Fruit fly (Drosophila melanogaster) whole organism, embryonic: ENCODE measurements around the gene CG14082.

Source experiments
- Bdp1 ChIP-seq: fragments of 200-800 bp; sonication (Bioruptor generic); optimal IDR thresholded peaks from 3 replicates; lab custom pipeline; 2016; ENCODE audit warnings: missing biosample characterization, missing genetic modification characterization
- CG10267 ChIP-seq: fragments of 200-800 bp; sonication (Bioruptor generic); optimal IDR thresholded peaks from 2 replicates; lab custom pipeline; 2018; ENCODE audit warnings: missing biosample characterization, mild to moderate bottlenecking, missing genetic modification characterization, moderate library complexity
- CG10321 ChIP-seq: fragments of 200-800 bp; sonication (Bioruptor generic); IDR thresholded peaks from 2 replicates; pipeline ENCODE4 v1.3.6; 2022; ENCODE audit warnings: missing biosample characterization, missing genetic modification characterization
- CG11560 ChIP-seq: fragments of 200-800 bp; sonication (Bioruptor generic); IDR thresholded peaks from 3 replicates; pipeline ENCODE4 v1.3.6; 2022; ENCODE audit warnings: missing biosample characterization, missing genetic modification characterization
- CG12391 ChIP-seq: fragments of 200-800 bp; sonication (Bioruptor generic); optimal IDR thresholded peaks from 3 replicates; lab custom pipeline; 2018; ENCODE audit warnings: missing biosample characterization, mild to moderate bottlenecking, missing genetic modification characterization, moderate library complexity
- CG12659 ChIP-seq: fragments of 200-800 bp; sonication (Bioruptor generic); optimal IDR thresholded peaks from 3 replicates; lab custom pipeline; 2017; ENCODE audit warnings: mild to moderate bottlenecking, missing biosample characterization, missing genetic modification reagents, missing genetic modification characterization
- CG13894 ChIP-seq: fragments of 200-800 bp; sonication (Bioruptor generic); optimal IDR thresholded peaks from 3 replicates; lab custom pipeline; 2018; ENCODE audit warnings: missing biosample characterization, mild to moderate bottlenecking, missing genetic modification characterization, moderate library complexity
- CG14965 ChIP-seq: fragments of 200-800 bp; sonication (Bioruptor generic); optimal IDR thresholded peaks from 2 replicates; lab custom pipeline; 2016; ENCODE audit warnings: missing biosample characterization, missing genetic modification characterization, borderline replicate concordance
- CG15514 ChIP-seq: fragments of 200-800 bp; sonication (Bioruptor generic); optimal IDR thresholded peaks from 3 replicates; lab custom pipeline; 2017; ENCODE audit warnings: missing biosample characterization, missing genetic modification characterization, mild to moderate bottlenecking, moderate library complexity, missing genetic modification reagents
- CG16779 ChIP-seq: fragments of 200-800 bp; sonication (Bioruptor generic); IDR thresholded peaks from 2 replicates; pipeline ENCODE4 v1.3.6; 2022; ENCODE audit warnings: missing biosample characterization, missing genetic modification characterization
- CG2116 ChIP-seq: fragments of 200-800 bp; sonication (Bioruptor generic); optimal IDR thresholded peaks from 3 replicates; lab custom pipeline; 2018; ENCODE audit warnings: missing biosample characterization, mild to moderate bottlenecking, missing genetic modification characterization
- CG2712 ChIP-seq: fragments of 200-800 bp; optimal IDR thresholded peaks from 3 replicates; lab custom pipeline; 2019; ENCODE audit warnings: missing biosample characterization, mild to moderate bottlenecking, missing genetic modification characterization, moderate library complexity
- CG34224 ChIP-seq: fragments of 200-800 bp; sonication (Bioruptor generic); IDR thresholded peaks from 3 replicates; pipeline ENCODE4 v1.3.6; 2022; ENCODE audit warnings: missing biosample characterization, missing genetic modification characterization; ENCODE audit not compliant: partially characterized antibody
- CG6765 ChIP-seq: fragments of 200-800 bp; sonication (Bioruptor generic); optimal IDR thresholded peaks from 3 replicates; lab custom pipeline; 2017; ENCODE audit warnings: missing biosample characterization, mild to moderate bottlenecking, missing genetic modification characterization
- CG7357 ChIP-seq: fragments of 200-800 bp; sonication (Bioruptor generic); IDR thresholded peaks from 3 replicates; pipeline ENCODE4 v1.3.6; 2022; ENCODE audit warnings: missing biosample characterization, missing genetic modification characterization
- CG8478 ChIP-seq: fragments of >200 bp; optimal IDR thresholded peaks from 2 replicates; lab custom pipeline; 2018
- CG9609 ChIP-seq: fragments of 200-800 bp; sonication (Bioruptor generic); optimal IDR thresholded peaks from 3 replicates; lab custom pipeline; 2016; ENCODE audit warnings: missing biosample characterization, missing genetic modification characterization
- Camta ChIP-seq: fragments of 200-800 bp; sonication (Bioruptor generic); optimal IDR thresholded peaks from 2 replicates; lab custom pipeline; 2016; ENCODE audit warnings: missing biosample characterization, missing genetic modification characterization
- Dip3 ChIP-seq: fragments of 200-800 bp; sonication (Bioruptor generic); optimal IDR thresholded peaks from 3 replicates; lab custom pipeline; 2016; ENCODE audit warnings: missing biosample characterization, missing genetic modification characterization
- E2f1 ChIP-seq: fragments of 200-800 bp; sonication (Bioruptor generic); IDR thresholded peaks from 2 replicates; pipeline ENCODE4 v1.3.6; 2022; ENCODE audit warnings: missing biosample characterization, missing genetic modification characterization
- Ets65A ChIP-seq: fragments of 200-800 bp; sonication (Bioruptor generic); peaks from one replicate; lab custom pipeline; 2016; ENCODE audit warnings: missing biosample characterization, missing genetic modification characterization
- H2.0 ChIP-seq: fragments of 200-800 bp; sonication (Bioruptor generic); IDR thresholded peaks from 2 replicates; pipeline ENCODE4 v1.3.6; 2022; ENCODE audit warnings: missing biosample characterization, missing genetic modification characterization
- Myb ChIP-seq: fragments of 200-800 bp; sonication (Bioruptor generic); optimal IDR thresholded peaks from 2 replicates; lab custom pipeline; 2016; ENCODE audit warnings: missing biosample characterization, missing genetic modification characterization
- Nf-YC ChIP-seq: fragments of 200-800 bp; optimal IDR thresholded peaks from 3 replicates; lab custom pipeline; 2019; ENCODE audit warnings: missing biosample characterization, mild to moderate bottlenecking, missing genetic modification characterization, moderate library complexity
- Rfx ChIP-seq: fragments of 200-800 bp; sonication (Bioruptor generic); IDR thresholded peaks from 2 replicates; pipeline ENCODE4 v1.3.6; 2022; ENCODE audit warnings: missing biosample characterization, missing genetic modification characterization
- al ChIP-seq: fragments of 200-800 bp; sonication (Bioruptor generic); IDR thresholded peaks from 2 replicates; pipeline ENCODE4 v1.3.6; 2022; ENCODE audit warnings: missing biosample characterization, missing genetic modification characterization
- bigmax ChIP-seq: fragments of 200-800 bp; sonication (Bioruptor generic); optimal IDR thresholded peaks from 2 replicates; lab custom pipeline; 2018; ENCODE audit warnings: missing biosample characterization, mild to moderate bottlenecking, missing genetic modification characterization
- bowl ChIP-seq: fragments of 200-800 bp; sonication (Bioruptor generic); IDR thresholded peaks from 2 replicates; pipeline ENCODE4 v1.3.6; 2022; ENCODE audit warnings: missing biosample characterization, missing genetic modification characterization
- btn ChIP-seq: fragments of 200-800 bp; sonication (Bioruptor generic); optimal IDR thresholded peaks from 2 replicates; lab custom pipeline; 2016; ENCODE audit warnings: missing biosample characterization, missing genetic modification characterization
- cg ChIP-seq: fragments of 200-800 bp; sonication (Bioruptor generic); optimal IDR thresholded peaks from 3 replicates; lab custom pipeline; 2019; ENCODE audit warnings: missing biosample characterization, mild to moderate bottlenecking, missing genetic modification characterization, moderate library complexity
- chif ChIP-seq, 2 experiments: fragments of 200-800 bp; sonication (Bioruptor generic); optimal IDR thresholded peaks; 3 replicates each; lab custom pipeline; 2016; ENCODE audit warnings: missing biosample characterization in 2 of 2, missing genetic modification characterization in 2 of 2
- crol ChIP-seq: fragments of 200-800 bp; sonication (Bioruptor generic); IDR thresholded peaks from 2 replicates; pipeline ENCODE4 v1.3.6; 2022; ENCODE audit warnings: missing biosample characterization, missing genetic modification characterization
- dati ChIP-seq: fragments of 200-800 bp; sonication (Bioruptor generic); IDR thresholded peaks from 2 replicates; pipeline ENCODE4 v1.3.6; 2022; ENCODE audit warnings: missing biosample characterization, missing genetic modification characterization
- dpn ChIP-seq, 2 experiments: fragments of 200-800 bp; sonication (Bioruptor generic); optimal IDR thresholded peaks; 3 replicates each; lab custom pipeline; 2016; ENCODE audit warnings: missing biosample characterization in 2 of 2, missing genetic modification characterization in 2 of 2
- fd3F ChIP-seq: fragments of 200-800 bp; sonication (Bioruptor generic); optimal IDR thresholded peaks from 2 replicates; lab custom pipeline; 2018; ENCODE audit warnings: missing biosample characterization, mild to moderate bottlenecking, missing genetic modification characterization, moderate library complexity
- gce ChIP-seq: fragments of 200-800 bp; sonication (Bioruptor generic); IDR thresholded peaks from 3 replicates; pipeline ENCODE4 v1.3.6; 2022; ENCODE audit warnings: missing biosample characterization, missing genetic modification characterization
- gfzf ChIP-seq: fragments of 200-800 bp; sonication (Bioruptor generic); optimal IDR thresholded peaks from 2 replicates; lab custom pipeline; 2016; ENCODE audit warnings: missing biosample characterization, mild to moderate bottlenecking, missing genetic modification characterization, moderate library complexity
- gsb-n ChIP-seq: fragments of 200-800 bp; sonication (Bioruptor generic); optimal IDR thresholded peaks from 3 replicates; lab custom pipeline; 2018; ENCODE audit warnings: missing biosample characterization, mild to moderate bottlenecking, missing genetic modification characterization
- hbn ChIP-seq: fragments of 200-800 bp; sonication (Bioruptor generic); IDR thresholded peaks from 2 replicates; pipeline ENCODE4 v1.3.6; 2022; ENCODE audit warnings: missing biosample characterization, missing genetic modification characterization; ENCODE audit not compliant: partially characterized antibody
- insv ChIP-seq, 2 experiments: fragments of 200-800 bp; sonication (Bioruptor generic); optimal IDR thresholded peaks; 3 replicates each; lab custom pipeline; 2016 to 2018; ENCODE audit warnings: missing biosample characterization in 2 of 2, missing genetic modification characterization in 2 of 2
- lmd ChIP-seq: fragments of 200-800 bp; sonication (Bioruptor generic); IDR thresholded peaks from 2 replicates; pipeline ENCODE4 v1.3.6; 2022; ENCODE audit warnings: missing biosample characterization, missing genetic modification characterization
- luna ChIP-seq: fragments of 200-800 bp; sonication (Bioruptor generic); optimal IDR thresholded peaks from 2 replicates; lab custom pipeline; 2016; ENCODE audit warnings: missing biosample characterization, missing genetic modification characterization
- mam ChIP-seq: fragments of 200-800 bp; sonication (Bioruptor generic); optimal IDR thresholded peaks from 3 replicates; lab custom pipeline; 2016; ENCODE audit warnings: missing biosample characterization, missing genetic modification characterization
- nerfin-2 ChIP-seq: fragments of 200-800 bp; sonication (Bioruptor generic); IDR thresholded peaks from 2 replicates; pipeline ENCODE4 v1.3.6; 2022; ENCODE audit warnings: missing biosample characterization, missing genetic modification characterization; ENCODE audit not compliant: partially characterized antibody
- oc ChIP-seq: fragments of 200-800 bp; sonication (Bioruptor generic); optimal IDR thresholded peaks from 2 replicates; lab custom pipeline; 2018; ENCODE audit warnings: missing biosample characterization, mild to moderate bottlenecking, missing genetic modification characterization, moderate library complexity
- slp2 ChIP-seq: fragments of 200-800 bp; sonication (Bioruptor generic); optimal IDR thresholded peaks from 2 replicates; lab custom pipeline; 2016; ENCODE audit warnings: missing biosample characterization, missing genetic modification characterization
- sob ChIP-seq: fragments of 200-800 bp; sonication (Bioruptor generic); IDR thresholded peaks from 2 replicates; pipeline ENCODE4 v1.3.6; 2022; ENCODE audit warnings: missing biosample characterization, missing genetic modification characterization
- ttk ChIP-seq: fragments of 200-800 bp; sonication (Bioruptor generic); IDR thresholded peaks from 2 replicates; pipeline ENCODE4 v2.1.2; 2022; ENCODE audit warnings: missing biosample characterization, missing genetic modification characterization
- vvl ChIP-seq: fragments of 200-800 bp; sonication (Bioruptor generic); IDR thresholded peaks from 2 replicates; pipeline ENCODE4 v1.3.6; 2022; ENCODE audit warnings: missing biosample characterization, missing genetic modification characterization

The CG14082 gene

dm6 chr3L:19140084-19141011, 1.6 kb upstream of the CG14082 start (continued):
- TF ChIP-seq gsb-n = no peak
- TF ChIP-seq al = no peak
- TF ChIP-seq hbn (GFP tag; lab: Robert Waterston, UW) = peak; percentile 16; the same call in 1 of the 2 replicates
- TF ChIP-seq oc = peak; percentile 71
- TF ChIP-seq cg (GFP tag; lab: Kevin White, UChicago) = no peak
- peak; percentile 80 for TF ChIP-seq Myb
- no peak for TF ChIP-seq crol
- peak in 1 of 2 experiments; percentile 10 for TF ChIP-seq chif (GFP tag; optimal IDR thresholded peaks at IDR 0.05; lab: Kevin White, UChicago)
- TF ChIP-seq CG12659 (GFP tag; lab: Kevin White, UChicago) = peak; percentile 2
- TF ChIP-seq Camta (GFP tag; lab: Kevin White, UChicago) = no peak
- TF ChIP-seq dpn (GFP tag; optimal IDR thresholded peaks at IDR 0.05; lab: Kevin White, UChicago) = peak in 1 of 2 experiments; percentile 3
- TF ChIP-seq gfzf = peak; percentile 66
- no peak for TF ChIP-seq fd3F
- TF ChIP-seq lmd = no peak
- no peak; the same call in 2 of the 3 replicates for TF ChIP-seq gce (GFP tag; lab: Robert Waterston, UW)
- TF ChIP-seq CG34224 (GFP tag; lab: Robert Waterston, UW) = no peak
- TF ChIP-seq bowl (GFP tag; lab: Robert Waterston, UW) = no peak
- peak; percentile 13 for TF ChIP-seq CG14965 (GFP tag; lab: Kevin White, UChicago)
- peak; percentile 22; the same call in 1 of the 2 replicates for TF ChIP-seq Rfx (GFP tag; lab: Robert Waterston, UW)
- TF ChIP-seq CG7357 (GFP tag; lab: Robert Waterston, UW) = no peak
- TF ChIP-seq Bdp1 (GFP tag; lab: Kevin White, UChicago) = no peak
- TF ChIP-seq insv (GFP tag; optimal IDR thresholded peaks at IDR 0.05; lab: Kevin White, UChicago) = peak in 1 of 2 experiments; percentile 59
- TF ChIP-seq bigmax (GFP tag; lab: Kevin White, UChicago) = no peak
- TF ChIP-seq ttk (GFP tag; lab: Robert Waterston, UW) = no peak
- TF ChIP-seq E2f1 (GFP tag; lab: Robert Waterston, UW) = no peak
- TF ChIP-seq CG2116 (GFP tag; lab: Kevin White, UChicago) = peak; percentile 51
- TF ChIP-seq CG2712 (tag; lab: Kevin White, UChicago) = peak; percentile 17
- TF ChIP-seq CG12391 (tag; lab: Kevin White, UChicago) = peak; percentile 22
- TF ChIP-seq vvl (GFP tag; lab: Robert Waterston, UW) = peak; percentile 48
- peak; percentile 22 for TF ChIP-seq Dip3 (GFP tag; lab: Kevin White, UChicago)
- TF ChIP-seq H2.0 = no peak
- TF ChIP-seq CG8478 (lab: Kevin White, UChicago) = peak; percentile 92
- TF ChIP-seq slp2 (GFP tag; lab: Kevin White, UChicago) = no peak
- no peak for TF ChIP-seq CG10321 (GFP tag; lab: Robert Waterston, UW)
- TF ChIP-seq CG10267 (tag; lab: Kevin White, UChicago) = peak; percentile 29
- TF ChIP-seq CG9609 (GFP tag; lab: Kevin White, UChicago) = peak; percentile 54
- TF ChIP-seq nerfin-2 (GFP tag; lab: Robert Waterston, UW) = no peak
- peak; percentile 62 for TF ChIP-seq CG13894
- TF ChIP-seq CG11560 = peak; percentile 33; the same call in 1 of the 3 replicates
- no peak for TF ChIP-seq btn (GFP tag; lab: Kevin White, UChicago)
- TF ChIP-seq mam (GFP tag; lab: Kevin White, UChicago) = no peak
- TF ChIP-seq luna (GFP tag; lab: Kevin White, UChicago) = no peak
- no peak for TF ChIP-seq CG16779 (GFP tag; lab: Robert Waterston, UW)
- TF ChIP-seq CG6765 (GFP tag; lab: Kevin White, UChicago) = no peak
- peak; percentile 19 for TF ChIP-seq CG15514
- no peak for TF ChIP-seq dati
- TF ChIP-seq sob (GFP tag; lab: Robert Waterston, UW) = peak; percentile 51; the same call in 1 of the 2 replicates
- peak; percentile 84 for TF ChIP-seq Ets65A (GFP tag; lab: Kevin White, UChicago)
- TF ChIP-seq Nf-YC (tag; lab: Kevin White, UChicago) = no peak
